Fruit fly (Drosophila melanogaster) whole organism, embryonic: ENCODE data around the gene CG8006.

Experiments used
- CG3407 ChIP-seq: fragments of 200-800 bp; sonication (Bioruptor generic); optimal IDR thresholded peaks from 2 replicates; lab custom pipeline; 2018; ENCODE audit warnings: missing biosample characterization, mild to moderate bottlenecking, missing genetic modification characterization
- CG4707 ChIP-seq: fragments of 200-800 bp; sonication (Bioruptor generic); optimal IDR thresholded peaks from 2 replicates; lab custom pipeline; 2018; ENCODE audit warnings: missing biosample characterization, mild to moderate bottlenecking, missing genetic modification characterization, moderate library complexity
- CG8765 ChIP-seq: fragments of 200-800 bp; sonication (Bioruptor generic); IDR thresholded peaks from 2 replicates; pipeline ENCODE4 v1.3.6; 2022; ENCODE audit warnings: missing biosample characterization, missing genetic modification characterization
- Elba2 ChIP-seq: fragments of 200-800 bp; sonication (Bioruptor generic); optimal IDR thresholded peaks from 3 replicates; lab custom pipeline; 2016; ENCODE audit warnings: missing biosample characterization, missing genetic modification characterization
- chm ChIP-seq: fragments of 200-800 bp; sonication (Bioruptor generic); IDR thresholded peaks from 2 replicates; pipeline ENCODE4 v1.3.6; 2022; ENCODE audit warnings: missing biosample characterization, missing genetic modification characterization
- gce ChIP-seq: fragments of 200-800 bp; sonication (Bioruptor generic); IDR thresholded peaks from 3 replicates; pipeline ENCODE4 v1.3.6; 2022; ENCODE audit warnings: missing biosample characterization, missing genetic modification characterization
- phol ChIP-seq: fragments of 200-800 bp; sonication (Bioruptor generic); optimal IDR thresholded peaks from 3 replicates; lab custom pipeline; 2018; ENCODE audit warnings: missing biosample characterization, mild to moderate bottlenecking, missing genetic modification characterization, moderate library complexity
- sr ChIP-seq: fragments of 200-800 bp; sonication (Bioruptor generic); IDR thresholded peaks from 3 replicates; pipeline ENCODE4 v1.3.6; 2022; ENCODE audit warnings: missing biosample characterization, missing genetic modification characterization
- usp ChIP-seq: fragments of >200 bp; optimal IDR thresholded peaks from 2 replicates; lab custom pipeline; 2017; ENCODE audit warnings: missing biosample characterization, missing genetic modification characterization

- TF ChIP-seq sr (GFP tag; lab: Robert Waterston, UW), result no peak
- TF ChIP-seq CG3407 (GFP tag; lab: Kevin White, UChicago), result no peak
- peak; percentile 86 for TF ChIP-seq phol (tag; lab: Kevin White, UChicago)
- TF ChIP-seq gce, result no peak
- TF ChIP-seq CG4707, result no peak
- no peak for TF ChIP-seq usp (GFP tag; lab: Kevin White, UChicago)
- peak; percentile 6; the same call in 1 of the 2 replicates for TF ChIP-seq chm (GFP tag; lab: Robert Waterston, UW)
- no peak for TF ChIP-seq Elba2
- TF ChIP-seq CG8765 (GFP tag; lab: Robert Waterston, UW), result peak; percentile 52
Observed at dm6 chr3L:8197779-8198279, 13.9 kb upstream of the CG8006 start, which contains the start of the genes UbcE2M and Dhps.
